Fruit fly (Drosophila melanogaster) whole organism, embryonic: ENCODE data around the gene CG13894.

ENCODE experiments used
- CG10959 ChIP-seq: fragments of 200-800 bp; sonication (Bioruptor generic); IDR thresholded peaks from 2 replicates; pipeline ENCODE4 v1.3.6; 2022; ENCODE audit warnings: missing biosample characterization, missing genetic modification characterization
- CG12299 ChIP-seq: fragments of 200-800 bp; sonication (Bioruptor generic); optimal IDR thresholded peaks from 2 replicates; lab custom pipeline; 2018; ENCODE audit warnings: missing biosample characterization, mild to moderate bottlenecking, missing genetic modification characterization
- CG13123 ChIP-seq: fragments of 200-800 bp; sonication (Bioruptor generic); optimal IDR thresholded peaks from 2 replicates; lab custom pipeline; 2016; ENCODE audit warnings: missing biosample characterization, missing genetic modification characterization
- CG13894 ChIP-seq: fragments of 200-800 bp; sonication (Bioruptor generic); optimal IDR thresholded peaks from 3 replicates; lab custom pipeline; 2018; ENCODE audit warnings: missing biosample characterization, mild to moderate bottlenecking, missing genetic modification characterization, moderate library complexity
- CG15269 ChIP-seq: fragments of 200-800 bp; sonication (Bioruptor generic); optimal IDR thresholded peaks from 2 replicates; lab custom pipeline; 2018; ENCODE audit warnings: missing biosample characterization, mild to moderate bottlenecking, missing genetic modification characterization, moderate library complexity
- CG15601 ChIP-seq: fragments of 200-800 bp; sonication (Bioruptor generic); optimal IDR thresholded peaks from 3 replicates; lab custom pipeline; 2019; ENCODE audit warnings: missing biosample characterization, mild to moderate bottlenecking, missing genetic modification characterization, moderate library complexity
- CG15696 ChIP-seq: fragments of 200-800 bp; sonication (Bioruptor generic); optimal IDR thresholded peaks from 2 replicates; lab custom pipeline; 2019; ENCODE audit warnings: missing biosample characterization, mild to moderate bottlenecking, missing genetic modification characterization, moderate library complexity
- CG17186 ChIP-seq: fragments of 200-800 bp; sonication (Bioruptor generic); optimal IDR thresholded peaks from 3 replicates; lab custom pipeline; 2017; ENCODE audit warnings: missing biosample characterization, missing genetic modification reagents, missing genetic modification characterization
- CG17361 ChIP-seq: fragments of 200-800 bp; sonication (Bioruptor generic); IDR thresholded peaks from 3 replicates; pipeline ENCODE4 v1.3.6; 2022; ENCODE audit warnings: missing biosample characterization, missing genetic modification characterization
- CG18764 ChIP-seq: fragments of 200-800 bp; sonication (Bioruptor generic); optimal IDR thresholded peaks from 3 replicates; lab custom pipeline; 2016; ENCODE audit warnings: missing biosample characterization, missing genetic modification characterization
- CG2116 ChIP-seq: fragments of 200-800 bp; sonication (Bioruptor generic); optimal IDR thresholded peaks from 3 replicates; lab custom pipeline; 2018; ENCODE audit warnings: missing biosample characterization, mild to moderate bottlenecking, missing genetic modification characterization
- CG2120 ChIP-seq: fragments of 200-800 bp; sonication (Bioruptor generic); optimal IDR thresholded peaks from 3 replicates; lab custom pipeline; 2016; ENCODE audit warnings: missing biosample characterization, missing genetic modification characterization
- CG2712 ChIP-seq: fragments of 200-800 bp; optimal IDR thresholded peaks from 3 replicates; lab custom pipeline; 2019; ENCODE audit warnings: missing biosample characterization, mild to moderate bottlenecking, missing genetic modification characterization, moderate library complexity
- CG2875 ChIP-seq: fragments of 200-800 bp; sonication (Bioruptor generic); optimal IDR thresholded peaks from 2 replicates; lab custom pipeline; 2017; ENCODE audit warnings: missing biosample characterization, mild to moderate bottlenecking, missing genetic modification characterization, missing genetic modification reagents
- CG30020 ChIP-seq: fragments of 200-800 bp; optimal IDR thresholded peaks from 2 replicates; lab custom pipeline; 2019; ENCODE audit warnings: missing biosample characterization, mild to moderate bottlenecking, missing genetic modification characterization, moderate library complexity
- CG42726 ChIP-seq: fragments of 200-800 bp; sonication (Bioruptor generic); IDR thresholded peaks from 2 replicates; pipeline ENCODE4 v1.3.6; 2022; ENCODE audit warnings: missing biosample characterization, missing genetic modification characterization; ENCODE audit not compliant: partially characterized antibody
- CG4854 ChIP-seq: fragments of 200-800 bp; sonication (Bioruptor generic); optimal IDR thresholded peaks from 2 replicates; lab custom pipeline; 2016; ENCODE audit warnings: missing biosample characterization, missing genetic modification characterization, inconsistent platforms
- CG6765 ChIP-seq: fragments of 200-800 bp; sonication (Bioruptor generic); optimal IDR thresholded peaks from 3 replicates; lab custom pipeline; 2017; ENCODE audit warnings: missing biosample characterization, mild to moderate bottlenecking, missing genetic modification characterization
- CG7372 ChIP-seq: fragments of 200-800 bp; sonication (Bioruptor generic); IDR thresholded peaks from 2 replicates; pipeline ENCODE4 v1.3.6; 2022; ENCODE audit warnings: missing biosample characterization, missing genetic modification characterization
- CG7786 ChIP-seq: fragments of 200-800 bp; sonication (Bioruptor generic); optimal IDR thresholded peaks from 2 replicates; lab custom pipeline; 2016; ENCODE audit warnings: missing biosample characterization, missing genetic modification characterization
- CG9797 ChIP-seq: fragments of 200-800 bp; sonication (Bioruptor generic); optimal IDR thresholded peaks from 3 replicates; lab custom pipeline; 2018; ENCODE audit warnings: missing biosample characterization, mild to moderate bottlenecking, missing genetic modification characterization
- D ChIP-seq, 2 experiments: fragments of 200-800 bp in 1 of 2; fragments of >200 bp in 1 of 2; sonication (Bioruptor generic) in 1 of 2; optimal IDR thresholded peaks; 2 replicates in 1 of 2; 3 replicates in 1 of 2; lab custom pipeline; 2017; ENCODE audit warnings: mild to moderate bottlenecking in 1 of 2, missing biosample characterization in 1 of 2, missing genetic modification characterization in 1 of 2, missing genetic modification reagents in 1 of 2
- Dbx ChIP-seq: fragments of 200-800 bp; sonication (Bioruptor generic); IDR thresholded peaks from 3 replicates; pipeline ENCODE4 v1.3.6; 2022; ENCODE audit warnings: missing biosample characterization, missing genetic modification characterization
- Deaf1 ChIP-seq: fragments of 200-800 bp; optimal IDR thresholded peaks from 3 replicates; lab custom pipeline; 2019; ENCODE audit warnings: missing biosample characterization, mild to moderate bottlenecking, missing genetic modification characterization, moderate library complexity
- Fer2 ChIP-seq: fragments of 200-800 bp; sonication (Bioruptor generic); optimal IDR thresholded peaks from 2 replicates; lab custom pipeline; 2018; ENCODE audit warnings: missing biosample characterization, mild to moderate bottlenecking, missing genetic modification characterization, moderate library complexity
- H15 ChIP-seq: fragments of 200-800 bp; sonication (Bioruptor generic); IDR thresholded peaks from 3 replicates; pipeline ENCODE4 v1.3.6; 2022; ENCODE audit warnings: missing biosample characterization, missing genetic modification characterization
- HLH54F ChIP-seq: fragments of 200-800 bp; sonication (Bioruptor generic); optimal IDR thresholded peaks from 3 replicates; lab custom pipeline; 2016; ENCODE audit warnings: missing biosample characterization, missing genetic modification characterization
- Hr51 ChIP-seq, 2 experiments: fragments of 200-800 bp; sonication (Bioruptor generic); optimal IDR thresholded peaks; 2 replicates in 1 of 2; 3 replicates in 1 of 2; lab custom pipeline; 2016 to 2018; ENCODE audit warnings: missing biosample characterization in 2 of 2, missing genetic modification characterization in 2 of 2, mild to moderate bottlenecking in 1 of 2, moderate library complexity in 1 of 2
- Jarid2 ChIP-seq: fragments of 200-800 bp; sonication (Bioruptor generic); optimal IDR thresholded peaks from 3 replicates; lab custom pipeline; 2017; ENCODE audit warnings: mild to moderate bottlenecking, missing biosample characterization, missing genetic modification reagents, missing genetic modification characterization
- NFAT ChIP-seq: fragments of 200-800 bp; sonication (Bioruptor generic); IDR thresholded peaks from 2 replicates; pipeline ENCODE4 v1.3.6; 2022; ENCODE audit warnings: missing biosample characterization, missing genetic modification characterization
- NK7.1 ChIP-seq: fragments of 200-800 bp; sonication (Bioruptor generic); optimal IDR thresholded peaks from 3 replicates; lab custom pipeline; 2016; ENCODE audit warnings: missing biosample characterization, missing genetic modification characterization
- Scr ChIP-seq: fragments of 200-800 bp; sonication (Bioruptor generic); IDR thresholded peaks from 2 replicates; pipeline ENCODE4 v1.3.6; 2022; ENCODE audit warnings: missing biosample characterization, missing genetic modification characterization; ENCODE audit not compliant: partially characterized antibody
- Side ChIP-seq: fragments of 200-800 bp; sonication (Bioruptor generic); optimal IDR thresholded peaks from 2 replicates; lab custom pipeline; 2016; ENCODE audit warnings: missing biosample characterization, missing genetic modification characterization
- abd-A ChIP-seq: fragments of 200-800 bp; sonication (Bioruptor generic); optimal IDR thresholded peaks from 3 replicates; lab custom pipeline; 2019; ENCODE audit warnings: missing biosample characterization, mild to moderate bottlenecking, missing genetic modification characterization, moderate library complexity
- bab2 ChIP-seq: fragments of 200-800 bp; sonication (Bioruptor generic); optimal IDR thresholded peaks from 2 replicates; lab custom pipeline; 2016; ENCODE audit warnings: missing biosample characterization, missing genetic modification characterization
- bigmax ChIP-seq: fragments of 200-800 bp; sonication (Bioruptor generic); optimal IDR thresholded peaks from 2 replicates; lab custom pipeline; 2018; ENCODE audit warnings: missing biosample characterization, mild to moderate bottlenecking, missing genetic modification characterization
- cad ChIP-seq: fragments of >200 bp; optimal IDR thresholded peaks from 2 replicates; lab custom pipeline; 2017; ENCODE audit warnings: missing biosample characterization, missing genetic modification characterization
- cg ChIP-seq: fragments of 200-800 bp; sonication (Bioruptor generic); optimal IDR thresholded peaks from 3 replicates; lab custom pipeline; 2019; ENCODE audit warnings: missing biosample characterization, mild to moderate bottlenecking, missing genetic modification characterization, moderate library complexity
- da ChIP-seq: fragments of 200-800 bp; sonication (Bioruptor generic); optimal IDR thresholded peaks from 2 replicates; lab custom pipeline; 2016; ENCODE audit warnings: missing biosample characterization, missing genetic modification characterization
- ftz-f1 ChIP-seq: fragments of 200-800 bp; sonication (Bioruptor generic); optimal IDR thresholded peaks from 2 replicates; lab custom pipeline; 2016; ENCODE audit warnings: missing biosample characterization, missing genetic modification characterization
- grau ChIP-seq: fragments of 200-800 bp; optimal IDR thresholded peaks from 3 replicates; lab custom pipeline; 2019; ENCODE audit warnings: missing biosample characterization, mild to moderate bottlenecking, missing genetic modification characterization, moderate library complexity
- h ChIP-seq: fragments of >200 bp; optimal IDR thresholded peaks from 2 replicates; lab custom pipeline; 2017
- hth ChIP-seq: fragments of >200 bp; optimal IDR thresholded peaks from 2 replicates; lab custom pipeline; 2017; ENCODE audit warnings: inconsistent platforms
- kni ChIP-seq: fragments of 200-800 bp; sonication (Bioruptor generic); optimal IDR thresholded peaks from 3 replicates; lab custom pipeline; 2017; ENCODE audit warnings: mild to moderate bottlenecking, missing biosample characterization, missing genetic modification reagents, missing genetic modification characterization
- mirr ChIP-seq: fragments of 200-800 bp; sonication (Bioruptor generic); optimal IDR thresholded peaks from 3 replicates; lab custom pipeline; 2018; ENCODE audit warnings: missing biosample characterization, mild to moderate bottlenecking, missing genetic modification characterization
- org-1 ChIP-seq: fragments of 200-800 bp; sonication (Bioruptor generic); optimal IDR thresholded peaks from 2 replicates; lab custom pipeline; 2017; ENCODE audit warnings: missing biosample characterization, missing genetic modification characterization
- otp ChIP-seq: fragments of 200-800 bp; sonication (Bioruptor generic); IDR thresholded peaks from 3 replicates; pipeline ENCODE4, ENCODE4 v1.3.6; 2022; ENCODE audit warnings: missing biosample characterization, missing genetic modification characterization
- pho ChIP-seq: fragments of 200-800 bp; sonication (Bioruptor generic); optimal IDR thresholded peaks from 2 replicates; lab custom pipeline; 2016; ENCODE audit warnings: missing biosample characterization, missing genetic modification characterization
- sug ChIP-seq: fragments of 200-800 bp; optimal IDR thresholded peaks from 2 replicates; lab custom pipeline; 2019; ENCODE audit warnings: missing biosample characterization, mild to moderate bottlenecking, missing genetic modification characterization, moderate library complexity
- tgo ChIP-seq: fragments of 200-800 bp; sonication (Bioruptor generic); IDR thresholded peaks from 3 replicates; pipeline ENCODE4 v1.3.6; 2022; ENCODE audit warnings: missing biosample characterization, missing genetic modification characterization
- ttk ChIP-seq: fragments of 200-800 bp; sonication (Bioruptor generic); IDR thresholded peaks from 2 replicates; pipeline ENCODE4 v2.1.2; 2022; ENCODE audit warnings: missing biosample characterization, missing genetic modification characterization

CG13894 gene

DNA sequence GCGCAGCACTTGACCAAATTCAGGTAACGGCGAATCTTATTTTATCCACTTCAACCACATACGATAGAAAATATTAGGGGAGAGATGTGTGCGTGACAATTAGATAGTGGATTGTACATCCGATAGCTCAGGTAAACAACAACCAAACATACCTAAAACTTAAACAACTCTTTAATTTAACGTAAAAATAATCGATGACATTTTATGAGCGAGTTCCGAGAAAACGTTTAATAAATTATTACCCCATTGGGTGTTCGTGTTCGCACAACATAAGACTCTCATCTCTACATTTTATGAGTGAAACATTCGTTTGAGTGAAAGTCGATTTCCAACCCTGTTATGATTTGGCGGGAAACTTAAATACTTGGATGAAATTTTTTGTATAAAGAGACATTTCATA is 18.7 kb downstream of the CG13894 start, which contains the start of gene CG17129 (continued):
- TF ChIP-seq abd-A (no peak), pho (GFP tag; lab: Kevin White, UChicago) (peak; percentile 68), CG7372 (GFP tag; lab: Robert Waterston, UW) (peak; percentile 66; the same call in 1 of the 2 replicates), CG13123 (GFP tag; lab: Kevin White, UChicago) (peak; percentile 48), tgo (GFP tag; lab: Robert Waterston, UW) (peak; percentile 74), CG17186 (GFP tag; lab: Kevin White, UChicago) (peak; percentile 66), bigmax (no peak), CG2116 (peak; percentile 79), org-1 (peak; percentile 29), D (optimal IDR thresholded peaks at IDR 0.05; lab: Kevin White, UChicago) (no peak), D (GFP tag; optimal IDR thresholded peaks at IDR 0.05; lab: Kevin White, UChicago) (peak; percentile 38), CG6765 (GFP tag; lab: Kevin White, UChicago) (peak; percentile 10), Dbx (GFP tag; lab: Robert Waterston, UW) (peak; percentile 60; the same call in 2 of the 3 replicates), CG12299 (tag; lab: Kevin White, UChicago) (peak; percentile 1), Hr51 (GFP tag; optimal IDR thresholded peaks at IDR 0.05; lab: Kevin White, UChicago) (peak; percentile 50 to 61), CG15601 (peak; percentile 82), CG10959 (GFP tag; lab: Robert Waterston, UW) (peak; percentile 72), CG17361 (GFP tag; lab: Robert Waterston, UW) (peak; percentile 80), Deaf1 (tag; lab: Kevin White, UChicago) (peak; percentile 45), otp (GFP tag; lab: Robert Waterston, UW) (0 out of 3 replicates have a peak, but pooled peaks have one; percentile 45), CG2120 (GFP tag; lab: Kevin White, UChicago) (peak; percentile 85), ttk (peak; percentile 73), h (lab: Kevin White, UChicago) (no peak), Scr (peak; percentile 98), CG7786 (GFP tag; lab: Kevin White, UChicago) (peak; percentile 73), cg (no peak), CG15696 (peak; percentile 83), NFAT (GFP tag; lab: Robert Waterston, UW) (peak; percentile 64), CG13894 (tag; lab: Kevin White, UChicago) (peak; percentile 81), CG42726 (GFP tag; lab: Robert Waterston, UW) (peak; percentile 39; the same call in 1 of the 2 replicates), Fer2 (tag; lab: Kevin White, UChicago) (peak; percentile 28), mirr (GFP tag; lab: Kevin White, UChicago) (no peak), bab2 (GFP tag; lab: Kevin White, UChicago) (peak; percentile 86), kni (peak; percentile 62), cad (GFP tag; lab: Kevin White, UChicago) (no peak), CG30020 (peak; percentile 52), da (GFP tag; lab: Kevin White, UChicago) (peak; percentile 58), CG15269 (tag; lab: Kevin White, UChicago) (peak; percentile 62), CG9797 (GFP tag; lab: Kevin White, UChicago) (no peak), hth (no peak), H15 (GFP tag; lab: Robert Waterston, UW) (peak; percentile 75), sug (tag; lab: Kevin White, UChicago) (no peak), ftz-f1 (GFP tag; lab: Kevin White, UChicago) (no peak), Jarid2 (GFP tag; lab: Kevin White, UChicago) (peak; percentile 32), CG18764 (GFP tag; lab: Kevin White, UChicago) (peak; percentile 61), NK7.1 (GFP tag; lab: Kevin White, UChicago) (peak; percentile 60), Side (GFP tag; lab: Kevin White, UChicago) (peak; percentile 86), grau (peak; percentile 74), CG2712 (tag; lab: Kevin White, UChicago) (peak; percentile 86), HLH54F (GFP tag; lab: Kevin White, UChicago) (peak; percentile 76), CG2875 (peak; percentile 27), CG4854 (peak; percentile 74)
